Fruit fly (Drosophila melanogaster): Measurements from ENCODE around the gene Ctu2.

- TF ChIP-seq CG14711 (tag; optimal IDR thresholded peaks at IDR 0.05) (no peak), pad (GFP tag; optimal IDR thresholded peaks at IDR 0.05) (no peak), bab1 (GFP tag; optimal IDR thresholded peaks at IDR 0.05) (no peak), kay (GFP tag; ENCODE audit: borderline replicate concordance) (no peak), Mnt (GFP tag; optimal IDR thresholded peaks at IDR 0.05) (no peak), Hr96 (GFP tag; optimal IDR thresholded peaks at IDR 0.05) (no peak)
Measured at dm6 chr2L:19484539-19484938, 8.5 kb downstream of the Ctu2 start, which contains the start of the genes CG10195 and CG13084.

All from whole organism, adult.